Fruit fly (Drosophila melanogaster) whole organism, embryonic: ENCODE measurements around the gene CG7379.

Experiments used
- Abd-B ChIP-seq: fragments of 200-800 bp; sonication (Bioruptor generic); optimal IDR thresholded peaks from 2 replicates; lab custom pipeline; 2018; ENCODE audit warnings: missing biosample characterization, mild to moderate bottlenecking, missing genetic modification characterization, moderate library complexity
- Antp ChIP-seq: fragments of 200-800 bp; sonication (Bioruptor generic); optimal IDR thresholded peaks from 3 replicates; lab custom pipeline; 2016; ENCODE audit warnings: missing biosample characterization, missing genetic modification characterization
- CG10366 ChIP-seq: fragments of 200-800 bp; sonication (Bioruptor generic); IDR thresholded peaks from 2 replicates; pipeline ENCODE4 v1.3.6; 2022; ENCODE audit warnings: missing biosample characterization, missing genetic modification characterization
- CG11504 ChIP-seq: fragments of 200-800 bp; sonication (Bioruptor generic); optimal IDR thresholded peaks from 3 replicates; lab custom pipeline; 2019; ENCODE audit warnings: missing biosample characterization, mild to moderate bottlenecking, missing genetic modification characterization, moderate library complexity
- CG13424 ChIP-seq: fragments of 200-800 bp; sonication (Bioruptor generic); optimal IDR thresholded peaks from 2 replicates; lab custom pipeline; 2019; ENCODE audit warnings: missing biosample characterization, mild to moderate bottlenecking, missing genetic modification characterization, moderate library complexity
- CG13894 ChIP-seq: fragments of 200-800 bp; sonication (Bioruptor generic); optimal IDR thresholded peaks from 3 replicates; lab custom pipeline; 2018; ENCODE audit warnings: missing biosample characterization, mild to moderate bottlenecking, missing genetic modification characterization, moderate library complexity
- CG17359 ChIP-seq: fragments of 200-800 bp; sonication (Bioruptor generic); optimal IDR thresholded peaks from 3 replicates; lab custom pipeline; 2018; ENCODE audit warnings: missing biosample characterization, mild to moderate bottlenecking, missing genetic modification characterization, moderate library complexity
- CG17912 ChIP-seq: fragments of 200-800 bp; sonication (Bioruptor generic); optimal IDR thresholded peaks from 2 replicates; lab custom pipeline; 2018; ENCODE audit warnings: missing biosample characterization, mild to moderate bottlenecking, missing genetic modification characterization
- CG18262 ChIP-seq: fragments of 200-800 bp; optimal IDR thresholded peaks from 3 replicates; lab custom pipeline; 2019; ENCODE audit warnings: missing biosample characterization, mild to moderate bottlenecking, missing genetic modification characterization, moderate library complexity
- CG18599 ChIP-seq: fragments of 200-800 bp; sonication (Bioruptor generic); optimal IDR thresholded peaks from 3 replicates; lab custom pipeline; 2017; ENCODE audit warnings: missing biosample characterization, missing genetic modification characterization, mild to moderate bottlenecking, moderate library complexity, missing genetic modification reagents
- CG2120 ChIP-seq: fragments of 200-800 bp; sonication (Bioruptor generic); optimal IDR thresholded peaks from 3 replicates; lab custom pipeline; 2016; ENCODE audit warnings: missing biosample characterization, missing genetic modification characterization
- CG30403 ChIP-seq: fragments of 200-800 bp; sonication (Bioruptor generic); optimal IDR thresholded peaks from 3 replicates; lab custom pipeline; 2016; ENCODE audit warnings: missing biosample characterization, missing genetic modification characterization
- CG3281 ChIP-seq: fragments of 200-800 bp; sonication (Bioruptor generic); optimal IDR thresholded peaks from 3 replicates; lab custom pipeline; 2017; ENCODE audit warnings: missing biosample characterization, mild to moderate bottlenecking, missing genetic modification characterization
- CG34422 ChIP-seq: fragments of 200-800 bp; sonication (Bioruptor generic); IDR thresholded peaks from 3 replicates; pipeline ENCODE4 v1.3.6; 2022; ENCODE audit warnings: missing biosample characterization, missing genetic modification characterization
- CG4424 ChIP-seq: fragments of 200-800 bp; sonication (Bioruptor generic); optimal IDR thresholded peaks from 3 replicates; lab custom pipeline; 2016; ENCODE audit warnings: missing biosample characterization, missing genetic modification characterization
- CG4854 ChIP-seq: fragments of 200-800 bp; sonication (Bioruptor generic); optimal IDR thresholded peaks from 2 replicates; lab custom pipeline; 2016; ENCODE audit warnings: missing biosample characterization, missing genetic modification characterization, inconsistent platforms
- CG9932 ChIP-seq: fragments of 200-800 bp; sonication (Bioruptor generic); IDR thresholded peaks from 2 replicates; pipeline ENCODE4 v1.3.6; 2022; ENCODE audit warnings: missing biosample characterization, missing genetic modification characterization
- CoRest ChIP-seq: fragments of 200-800 bp; sonication (Bioruptor generic); optimal IDR thresholded peaks from 3 replicates; lab custom pipeline; 2018; ENCODE audit warnings: missing biosample characterization, mild to moderate bottlenecking, missing genetic modification characterization, moderate library complexity
- Drgx ChIP-seq: fragments of 200-800 bp; sonication (Bioruptor generic); IDR thresholded peaks from 2 replicates; pipeline ENCODE4 v1.3.6; 2022; ENCODE audit warnings: missing biosample characterization, missing genetic modification characterization
- Ets65A ChIP-seq: fragments of 200-800 bp; sonication (Bioruptor generic); peaks from one replicate; lab custom pipeline; 2016; ENCODE audit warnings: missing biosample characterization, missing genetic modification characterization
- Hr39 ChIP-seq: fragments of >200 bp; optimal IDR thresholded peaks from 2 replicates; lab custom pipeline; 2017
- MBD-R2 ChIP-seq: fragments of 200-800 bp; sonication (Bioruptor generic); IDR thresholded peaks from 2 replicates; pipeline ENCODE4 v1.3.6; 2022; ENCODE audit warnings: missing biosample characterization, missing genetic modification characterization
- MESR4 ChIP-seq: fragments of 200-800 bp; sonication (Bioruptor generic); optimal IDR thresholded peaks from 2 replicates; lab custom pipeline; 2018; ENCODE audit warnings: missing biosample characterization, mild to moderate bottlenecking, missing genetic modification characterization, moderate library complexity
- Mad ChIP-seq: fragments of 200-800 bp; sonication (Bioruptor generic); optimal IDR thresholded peaks from 2 replicates; lab custom pipeline; 2016; ENCODE audit warnings: missing biosample characterization, missing genetic modification characterization
- Med ChIP-seq: fragments of 200-800 bp; sonication (Bioruptor generic); peaks from one replicate; lab custom pipeline; 2016; ENCODE audit warnings: missing biosample characterization, missing genetic modification characterization, mild to moderate bottlenecking, inconsistent platforms, moderate library complexity
- Nf-YA ChIP-seq: fragments of 200-800 bp; sonication (Bioruptor generic); IDR thresholded peaks from 2 replicates; pipeline ENCODE4 v1.3.6; 2022; ENCODE audit warnings: missing biosample characterization, missing genetic modification characterization
- Oli ChIP-seq: fragments of 200-800 bp; sonication (Bioruptor generic); optimal IDR thresholded peaks from 2 replicates; lab custom pipeline; 2018; ENCODE audit warnings: missing biosample characterization, mild to moderate bottlenecking, missing genetic modification characterization, moderate library complexity
- Sox102F ChIP-seq: fragments of 200-800 bp; sonication (Bioruptor generic); optimal IDR thresholded peaks from 2 replicates; lab custom pipeline; 2018; ENCODE audit warnings: missing biosample characterization, mild to moderate bottlenecking, missing genetic modification characterization, moderate library complexity
- Ssrp ChIP-seq: fragments of 200-800 bp; sonication (Bioruptor generic); optimal IDR thresholded peaks from 2 replicates; lab custom pipeline; 2018; ENCODE audit warnings: missing biosample characterization, mild to moderate bottlenecking, missing genetic modification characterization, moderate library complexity
- Trl ChIP-seq, 3 experiments: fragments of >200 bp in 2 of 3; fragments of 200-800 bp in 1 of 3; sonication (Bioruptor generic) in 1 of 3; optimal IDR thresholded peaks; 2 replicates in 1 of 3; 3 replicates in 2 of 3; lab custom pipeline; 2016 to 2017; ENCODE audit warnings: missing biosample characterization in 1 of 3, missing genetic modification characterization in 1 of 3
- Xbp1 ChIP-seq: fragments of 200-800 bp; sonication (Bioruptor generic); optimal IDR thresholded peaks from 3 replicates; lab custom pipeline; 2016; ENCODE audit warnings: missing biosample characterization, mild to moderate bottlenecking, missing genetic modification characterization
- ase ChIP-seq: fragments of 200-800 bp; sonication (Bioruptor generic); IDR thresholded peaks from 3 replicates; pipeline ENCODE4 v1.3.6; 2022; ENCODE audit warnings: missing biosample characterization, missing genetic modification characterization
- bcd ChIP-seq: fragments of 200-800 bp; sonication (Bioruptor generic); optimal IDR thresholded peaks from 2 replicates; lab custom pipeline; 2017; ENCODE audit warnings: missing biosample characterization, mild to moderate bottlenecking, missing genetic modification characterization
- br ChIP-seq: fragments of >200 bp; optimal IDR thresholded peaks from 2 replicates; lab custom pipeline; 2017
- chinmo ChIP-seq: fragments of 200-800 bp; sonication (Bioruptor generic); IDR thresholded peaks from 4 replicates; pipeline ENCODE4 v1.3.6; 2022; ENCODE audit warnings: missing biosample characterization, missing genetic modification characterization; ENCODE audit not compliant: partially characterized antibody
- esg ChIP-seq: fragments of 200-800 bp; sonication (Bioruptor generic); conservative IDR thresholded peaks from 2 replicates; pipeline ENCODE4 v1.3.6; 2022; ENCODE audit warnings: missing biosample characterization, missing genetic modification characterization
- gem ChIP-seq: fragments of 200-800 bp; sonication (Bioruptor generic); optimal IDR thresholded peaks from 2 replicates; lab custom pipeline; 2019; ENCODE audit warnings: missing biosample characterization, mild to moderate bottlenecking, missing genetic modification characterization, moderate library complexity
- gfzf ChIP-seq: fragments of 200-800 bp; sonication (Bioruptor generic); optimal IDR thresholded peaks from 2 replicates; lab custom pipeline; 2016; ENCODE audit warnings: missing biosample characterization, mild to moderate bottlenecking, missing genetic modification characterization, moderate library complexity
- grau ChIP-seq: fragments of 200-800 bp; optimal IDR thresholded peaks from 3 replicates; lab custom pipeline; 2019; ENCODE audit warnings: missing biosample characterization, mild to moderate bottlenecking, missing genetic modification characterization, moderate library complexity
- gro ChIP-seq: fragments of 200-800 bp; sonication (Bioruptor generic); optimal IDR thresholded peaks from 2 replicates; lab custom pipeline; 2016; ENCODE audit warnings: missing biosample characterization, missing genetic modification characterization
- gsb-n ChIP-seq: fragments of 200-800 bp; sonication (Bioruptor generic); optimal IDR thresholded peaks from 3 replicates; lab custom pipeline; 2018; ENCODE audit warnings: missing biosample characterization, mild to moderate bottlenecking, missing genetic modification characterization
- lilli ChIP-seq: fragments of 200-800 bp; sonication (Bioruptor generic); optimal IDR thresholded peaks from 3 replicates; lab custom pipeline; 2016; ENCODE audit warnings: missing biosample characterization, missing genetic modification characterization
- luna ChIP-seq: fragments of 200-800 bp; sonication (Bioruptor generic); optimal IDR thresholded peaks from 2 replicates; lab custom pipeline; 2016; ENCODE audit warnings: missing biosample characterization, missing genetic modification characterization
- pan ChIP-seq, 4 experiments: fragments of >200 bp in 3 of 4; fragments of 200-800 bp in 1 of 4; sonication (Bioruptor generic) in 1 of 4; optimal IDR thresholded peaks in 3 of 4; IDR thresholded peaks in 1 of 4; 2 replicates each; pipeline versions ENCODE4 v1.3.6 to Lab custom; 2017 to 2022; ENCODE audit warnings: missing biosample characterization in 2 of 4, missing genetic modification characterization in 2 of 4, mixed read lengths in 1 of 4
- pzg ChIP-seq: fragments of 200-800 bp; sonication (Bioruptor generic); optimal IDR thresholded peaks from 3 replicates; lab custom pipeline; 2018; ENCODE audit warnings: missing biosample characterization, mild to moderate bottlenecking, missing genetic modification characterization, moderate library complexity
- row ChIP-seq: fragments of 200-800 bp; sonication (Bioruptor generic); IDR thresholded peaks from 3 replicates; pipeline ENCODE4 v1.3.6; 2022; ENCODE audit warnings: missing biosample characterization, missing genetic modification characterization
- sisA ChIP-seq: fragments of 200-800 bp; sonication (Bioruptor generic); IDR thresholded peaks from 2 replicates; pipeline ENCODE4 v1.3.6; 2022; ENCODE audit warnings: missing biosample characterization, missing genetic modification characterization
- twi ChIP-seq: fragments of 200-800 bp; optimal IDR thresholded peaks from 2 replicates; lab custom pipeline; 2019; ENCODE audit warnings: missing biosample characterization, mild to moderate bottlenecking, missing genetic modification characterization, moderate library complexity
- unpg ChIP-seq: fragments of 200-800 bp; sonication (Bioruptor generic); optimal IDR thresholded peaks from 3 replicates; lab custom pipeline; 2018; ENCODE audit warnings: missing biosample characterization, mild to moderate bottlenecking, missing genetic modification characterization, moderate library complexity

Gene CG7379

DNA sequence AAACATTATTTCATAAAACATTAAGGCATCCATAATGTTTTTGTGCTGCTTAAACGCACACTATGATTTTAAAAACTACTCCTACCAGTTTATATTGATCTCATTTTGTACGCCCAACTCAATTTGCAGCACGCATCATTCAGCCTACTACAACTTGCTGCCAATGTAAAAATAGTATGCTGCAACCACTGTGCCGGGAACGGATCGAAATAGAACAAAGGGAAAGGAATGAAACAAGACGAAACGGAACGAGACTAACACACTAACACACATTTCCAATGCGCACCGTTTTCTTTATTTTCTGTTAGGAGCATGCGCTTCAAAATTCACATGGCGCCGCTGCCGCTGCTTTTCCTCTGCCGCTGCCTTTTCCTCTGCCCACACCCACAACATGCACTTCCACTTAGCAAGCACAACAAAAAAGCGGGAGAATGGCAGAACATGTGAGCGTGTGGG is 21.1 kb downstream of the CG7379 start (continued):
- TF ChIP-seq unpg (GFP tag; lab: Kevin White, UChicago) (peak; percentile 7), Drgx (GFP tag; lab: Robert Waterston, UW) (no peak), ase (GFP tag; lab: Robert Waterston, UW) (0 out of 3 replicates have a peak, but pooled peaks have one; percentile 7), CG17359 (peak; percentile 18), gem (tag; lab: Kevin White, UChicago) (peak; percentile 50), CG4854 (GFP tag; lab: Kevin White, UChicago) (no peak), CoRest (tag; lab: Kevin White, UChicago) (peak; percentile 15), grau (tag; lab: Kevin White, UChicago) (peak; percentile 21), chinmo (GFP tag; lab: Robert Waterston, UW) (peak; percentile 77; the same call in 2 of the 4 replicates), Ets65A (peak; percentile 38), pan (optimal IDR thresholded peaks at IDR 0.05; lab: Kevin White, UChicago) (no peak), pan (GFP tag; optimal IDR thresholded peaks at IDR 0.05 in 1 of 2, IDR thresholded peaks at IDR 0.05 in 1 of 2) (peak in 1 of 2 experiments; percentile 63), row (GFP tag; lab: Robert Waterston, UW) (peak; percentile 66), lilli (peak; percentile 26), CG4424 (GFP tag; lab: Kevin White, UChicago) (peak; percentile 7), CG30403 (GFP tag; lab: Kevin White, UChicago) (peak; percentile 47), Mad (GFP tag; lab: Kevin White, UChicago) (no peak), Nf-YA (GFP tag; lab: Robert Waterston, UW) (no peak), Hr39 (no peak), luna (GFP tag; lab: Kevin White, UChicago) (no peak), esg (GFP tag; lab: Robert Waterston, UW) (0 out of 2 replicates have a peak, but pooled peaks have one; percentile 12), bcd (GFP tag; lab: Kevin White, UChicago) (peak; percentile 10), br (lab: Kevin White, UChicago) (no peak), CG34422 (GFP tag; lab: Robert Waterston, UW) (no peak), Trl (optimal IDR thresholded peaks at IDR 0.05; lab: Kevin White, UChicago) (no peak), Trl (GFP tag; optimal IDR thresholded peaks at IDR 0.05; lab: Kevin White, UChicago) (peak; percentile 2), CG18262 (tag; lab: Kevin White, UChicago) (peak; percentile 15), Abd-B (peak; percentile 12), CG10366 (peak; percentile 10; the same call in 1 of the 2 replicates), Xbp1 (GFP tag; lab: Kevin White, UChicago) (peak; percentile 43), CG11504 (tag; lab: Kevin White, UChicago) (peak; percentile 48), sisA (GFP tag; lab: Robert Waterston, UW) (0 out of 2 replicates have a peak, but pooled peaks have one; percentile 10), Sox102F (GFP tag; lab: Kevin White, UChicago) (peak; percentile 40), MBD-R2 (GFP tag; lab: Robert Waterston, UW) (no peak; the same call in 1 of the 2 replicates), gsb-n (tag; lab: Kevin White, UChicago) (no peak), CG2120 (peak; percentile 69), twi (peak; percentile 39), CG13894 (tag; lab: Kevin White, UChicago) (peak; percentile 7), pzg (GFP tag; lab: Kevin White, UChicago) (peak; percentile 1), gro (GFP tag; lab: Kevin White, UChicago) (no peak), MESR4 (GFP tag; lab: Kevin White, UChicago) (no peak), gfzf (GFP tag; lab: Kevin White, UChicago) (no peak), Ssrp (no peak), CG18599 (GFP tag; lab: Kevin White, UChicago) (peak; percentile 18), CG9932 (GFP tag; lab: Robert Waterston, UW) (peak; percentile 61), Antp (GFP tag; lab: Kevin White, UChicago) (peak; percentile 39), CG13424 (tag; lab: Kevin White, UChicago) (peak; percentile 30), CG3281 (peak; percentile 37), Oli (peak; percentile 33), Med (peak; percentile 84), CG17912 (no peak)
